Worm (Caenorhabditis elegans) whole organism, late embryonic: ENCODE measurements around the gene K09C4.2.

Experiments
- C38D4.7 ChIP-seq: fragments of 200-800 bp; sonication (Bioruptor generic); optimal IDR thresholded peaks from 2 replicates; lab custom pipeline; 2018; ENCODE audit warnings: mild to moderate bottlenecking, missing genetic modification characterization, moderate library complexity, missing compliant biosample characterization
- K02D7.2 ChIP-seq: sonication (generic microtip); optimal IDR thresholded peaks from 2 replicates; lab custom pipeline; 2017; ENCODE audit warnings: mild to moderate bottlenecking, missing genetic modification characterization, missing compliant biosample characterization
- K09A11.1 ChIP-seq: sonication (generic microtip); optimal IDR thresholded peaks from 2 replicates; lab custom pipeline; 2017; ENCODE audit warnings: antibody characterized with exemption, mild to moderate bottlenecking, missing genetic modification characterization, missing compliant biosample characterization; ENCODE audit not compliant: insufficient read depth
- T23F11.4 ChIP-seq: fragments of 200-800 bp; sonication (Bioruptor generic); optimal IDR thresholded peaks from 2 replicates; lab custom pipeline; 2018; ENCODE audit warnings: mild to moderate bottlenecking, missing genetic modification characterization, missing compliant biosample characterization
- Y22D7AL.16 ChIP-seq: sonication (generic microtip); optimal IDR thresholded peaks from 2 replicates; lab custom pipeline; 2016; ENCODE audit warnings: missing genetic modification characterization, missing compliant biosample characterization
- ahr-1 ChIP-seq: sonication (generic microtip); optimal IDR thresholded peaks from 2 replicates; lab custom pipeline; 2016; ENCODE audit warnings: missing genetic modification characterization, missing compliant biosample characterization
- ceh-2 ChIP-seq: sonication (generic microtip); optimal IDR thresholded peaks from 2 replicates; lab custom pipeline; 2016; ENCODE audit warnings: missing genotype, missing genetic modification characterization, missing compliant biosample characterization
- ceh-24 ChIP-seq: sonication (generic microtip); optimal IDR thresholded peaks from 2 replicates; lab custom pipeline; 2016; ENCODE audit warnings: mild to moderate bottlenecking, missing genetic modification characterization, missing compliant biosample characterization
- ceh-45 ChIP-seq: fragments of 200-800 bp; sonication (Bioruptor generic); IDR thresholded peaks from 2 replicates; pipeline ENCODE4 v1.3.6; 2022; ENCODE audit warnings: missing genetic modification reagents, missing genetic modification characterization, missing compliant biosample characterization
- ceh-48 ChIP-seq: sonication (generic microtip); optimal IDR thresholded peaks from 2 replicates; lab custom pipeline; 2016; ENCODE audit warnings: missing genetic modification characterization, inconsistent platforms, missing compliant biosample characterization
- ceh-9 ChIP-seq: sonication (generic microtip); optimal IDR thresholded peaks from 2 replicates; lab custom pipeline; 2016; ENCODE audit warnings: mild to moderate bottlenecking, missing genetic modification characterization, inconsistent platforms, missing compliant biosample characterization
- che-1 ChIP-seq: sonication (generic microtip); optimal IDR thresholded peaks from 2 replicates; lab custom pipeline; 2016; ENCODE audit warnings: mild to moderate bottlenecking, missing genetic modification characterization, missing compliant biosample characterization
- dmd-4 ChIP-seq: sonication (generic microtip); optimal IDR thresholded peaks from 2 replicates; lab custom pipeline; 2016; ENCODE audit warnings: borderline replicate concordance, missing genetic modification characterization, missing compliant biosample characterization
- dve-1 ChIP-seq: sonication (generic microtip); optimal IDR thresholded peaks from 2 replicates; lab custom pipeline; 2017; ENCODE audit warnings: antibody characterized with exemption, mild to moderate bottlenecking, missing genetic modification characterization, missing compliant biosample characterization
- elt-2 ChIP-seq: sonication (generic microtip); optimal IDR thresholded peaks from 2 replicates; lab custom pipeline; 2016; ENCODE audit warnings: missing genetic modification reagents, missing genetic modification characterization, missing compliant biosample characterization
- fkh-10 ChIP-seq: fragments of 150-350 bp; optimal IDR thresholded peaks from 2 replicates; lab custom pipeline; 2014; ENCODE audit warnings: missing biosample characterization, missing genetic modification reagents, missing genetic modification characterization
- hlh-30 ChIP-seq: sonication (generic microtip); optimal IDR thresholded peaks from 2 replicates; lab custom pipeline; 2017; ENCODE audit warnings: antibody characterized with exemption, missing genetic modification characterization, missing compliant biosample characterization; ENCODE audit not compliant: insufficient read depth
- hlh-8 ChIP-seq: sonication (generic microtip); optimal IDR thresholded peaks from 2 replicates; lab custom pipeline; 2016; ENCODE audit warnings: missing genotype, missing genetic modification characterization, missing compliant biosample characterization
- lin-11 ChIP-seq: fragments of 200-800 bp; sonication (Bioruptor generic); optimal IDR thresholded peaks from 2 replicates; lab custom pipeline; 2018; ENCODE audit warnings: mild to moderate bottlenecking, missing genetic modification characterization, missing compliant biosample characterization
- madf-2 ChIP-seq: sonication (generic microtip); optimal IDR thresholded peaks from 2 replicates; lab custom pipeline; 2017; ENCODE audit warnings: missing genetic modification characterization, missing compliant biosample characterization
- mec-3 ChIP-seq: sonication (generic microtip); optimal IDR thresholded peaks from 2 replicates; lab custom pipeline; 2016; ENCODE audit warnings: borderline replicate concordance, missing genetic modification characterization, missing compliant biosample characterization
- nfya-1 ChIP-seq: sonication (generic microtip); optimal IDR thresholded peaks from 2 replicates; lab custom pipeline; 2017; ENCODE audit warnings: missing genetic modification characterization, mild to moderate bottlenecking, missing compliant biosample characterization, antibody characterized with exemption, moderate library complexity
- nhr-232 ChIP-seq: sonication (generic microtip); optimal IDR thresholded peaks from 2 replicates; lab custom pipeline; 2016; ENCODE audit warnings: missing genetic modification characterization, missing compliant biosample characterization
- npax-4 ChIP-seq: sonication (generic microtip); optimal IDR thresholded peaks from 2 replicates; lab custom pipeline; 2016; ENCODE audit warnings: missing genetic modification characterization, missing compliant biosample characterization
- odd-2 ChIP-seq: sonication (generic microtip); optimal IDR thresholded peaks from 2 replicates; lab custom pipeline; 2017; ENCODE audit warnings: antibody characterized with exemption, mild to moderate bottlenecking, missing genetic modification characterization, missing compliant biosample characterization
- pag-3 ChIP-seq: sonication (generic microtip); optimal IDR thresholded peaks from 2 replicates; lab custom pipeline; 2016; ENCODE audit warnings: missing compliant biosample characterization, missing genetic modification characterization, borderline replicate concordance
- pat-9 ChIP-seq: fragments of 200-800 bp; sonication (Bioruptor generic); optimal IDR thresholded peaks from 2 replicates; lab custom pipeline; 2018; ENCODE audit warnings: mild to moderate bottlenecking, missing genetic modification characterization, moderate library complexity, missing compliant biosample characterization
- pha-2 ChIP-seq: sonication (generic microtip); optimal IDR thresholded peaks from 2 replicates; lab custom pipeline; 2017; ENCODE audit warnings: mild to moderate bottlenecking, missing genetic modification characterization, missing compliant biosample characterization
- pha-4 ChIP-seq: fragments of 150-350 bp; optimal IDR thresholded peaks from 2 replicates; lab custom pipeline; 2018; ENCODE audit warnings: missing biosample characterization, missing genetic modification reagents, missing genetic modification characterization
- pqm-1 ChIP-seq: sonication (generic microtip); optimal IDR thresholded peaks from 2 replicates; lab custom pipeline; 2016; ENCODE audit warnings: missing genetic modification characterization, missing compliant biosample characterization
- sox-2 ChIP-seq: fragments of 200-800 bp; sonication (Bioruptor generic); IDR thresholded peaks from 2 replicates; pipeline ENCODE4 v1.3.6; 2022; ENCODE audit warnings: missing genetic modification reagents, missing genetic modification characterization, missing compliant biosample characterization
- sox-4 ChIP-seq: sonication (generic microtip); optimal IDR thresholded peaks from 2 replicates; lab custom pipeline; 2017; ENCODE audit warnings: mild to moderate bottlenecking, missing genetic modification characterization, inconsistent platforms, missing compliant biosample characterization
- syd-9 ChIP-seq: sonication (generic microtip); optimal IDR thresholded peaks from 2 replicates; lab custom pipeline; 2016; ENCODE audit warnings: mild to moderate bottlenecking, missing genetic modification characterization, moderate library complexity, missing compliant biosample characterization
- tbx-2 ChIP-seq: sonication (generic microtip); optimal IDR thresholded peaks from 2 replicates; lab custom pipeline; 2016; ENCODE audit warnings: missing genetic modification characterization, missing compliant biosample characterization
- ttx-3 ChIP-seq: sonication (generic microtip); optimal IDR thresholded peaks from 2 replicates; lab custom pipeline; 2016; ENCODE audit warnings: missing genetic modification reagents, missing genetic modification characterization, missing compliant biosample characterization
- unc-3 ChIP-seq, 2 experiments: fragments of 200-800 bp in 1 of 2; sonication (Bioruptor generic) in 1 of 2; sonication (generic microtip) in 1 of 2; conservative IDR thresholded peaks in 1 of 2; optimal IDR thresholded peaks in 1 of 2; 2 replicates each; pipeline versions ENCODE4 v1.3.6 to Lab custom; 2016 to 2022; ENCODE audit warnings: missing compliant biosample characterization in 2 of 2, missing genetic modification characterization in 2 of 2, missing genetic modification reagents in 1 of 2
- unc-42 ChIP-seq: sonication (generic microtip); optimal IDR thresholded peaks from 2 replicates; lab custom pipeline; 2016; ENCODE audit warnings: missing genotype, missing genetic modification characterization, missing compliant biosample characterization
- unc-55 ChIP-seq: sonication (generic microtip); optimal IDR thresholded peaks from 2 replicates; lab custom pipeline; 2017; ENCODE audit warnings: missing biosample characterization, missing genetic modification reagents, missing genetic modification characterization
- unc-86 ChIP-seq: sonication (generic microtip); optimal IDR thresholded peaks from 2 replicates; lab custom pipeline; 2016; ENCODE audit warnings: missing genetic modification characterization, missing compliant biosample characterization

K09C4.2 gene

DNA sequence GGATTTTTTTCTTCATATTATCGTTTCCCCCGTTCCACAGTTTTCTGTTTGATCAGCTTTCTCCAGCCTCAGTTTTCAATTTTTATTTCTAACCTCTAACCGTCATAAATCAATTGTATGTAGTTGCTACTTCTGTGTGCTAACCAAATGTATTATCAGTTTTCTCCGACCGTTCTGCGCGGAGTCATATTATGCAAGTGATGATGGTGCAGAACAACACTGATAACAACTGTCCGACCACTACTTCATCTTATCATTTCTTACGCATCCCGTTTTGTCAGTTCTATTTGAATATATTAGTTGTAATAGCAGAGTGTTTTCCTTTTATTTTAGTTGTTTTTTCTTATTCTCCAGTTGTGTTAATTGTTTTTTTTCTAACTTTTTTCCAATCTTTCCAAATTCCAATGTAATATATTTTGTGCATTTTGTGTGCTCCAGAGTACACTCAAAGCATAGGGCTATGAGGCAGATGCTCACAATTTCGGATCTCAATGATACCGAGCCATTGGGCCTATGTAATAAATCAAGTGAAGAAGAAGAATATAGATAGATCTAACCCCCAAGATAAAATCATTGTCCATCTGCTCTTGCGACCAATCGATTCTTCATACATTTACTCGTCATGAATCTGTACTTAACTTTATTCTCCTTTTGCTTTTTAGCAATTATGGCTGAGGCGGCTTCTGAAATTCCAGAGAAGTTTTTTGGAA, 39.3 kb upstream of the K09C4.2 start, which contains the start of gene lbp-3:
Gene lbp-3 (plus strand): TSS at position 589 of the 710 bp plus-strand sequence.
- TF ChIP-seq unc-55 (GFP tag; lab: Kevin White, UChicago) (peak; percentile 53), hlh-8 (no peak), fkh-10 (GFP tag; lab: Kevin White, UChicago) (no peak), ceh-45 (no peak), pqm-1 (peak; percentile 39), unc-3 (GFP tag; conservative IDR thresholded peaks at IDR 0.05; lab: Robert Waterston, UW) (no peak), unc-3 (tag; optimal IDR thresholded peaks at IDR 0.05; lab: Kevin White, UChicago) (no peak), madf-2 (tag; lab: Kevin White, UChicago) (no peak), K02D7.2 (no peak), nfya-1 (tag; lab: Kevin White, UChicago) (no peak), syd-9 (tag; lab: Kevin White, UChicago) (no peak), tbx-2 (tag; lab: Kevin White, UChicago) (no peak), sox-2 (GFP tag; lab: Robert Waterston, UW) (no peak), elt-2 (tag; lab: Kevin White, UChicago) (peak; percentile 97), dmd-4 (tag; lab: Kevin White, UChicago) (no peak), dve-1 (tag; lab: Kevin White, UChicago) (no peak), C38D4.7 (no peak), sox-4 (tag; lab: Kevin White, UChicago) (no peak)

DNA sequence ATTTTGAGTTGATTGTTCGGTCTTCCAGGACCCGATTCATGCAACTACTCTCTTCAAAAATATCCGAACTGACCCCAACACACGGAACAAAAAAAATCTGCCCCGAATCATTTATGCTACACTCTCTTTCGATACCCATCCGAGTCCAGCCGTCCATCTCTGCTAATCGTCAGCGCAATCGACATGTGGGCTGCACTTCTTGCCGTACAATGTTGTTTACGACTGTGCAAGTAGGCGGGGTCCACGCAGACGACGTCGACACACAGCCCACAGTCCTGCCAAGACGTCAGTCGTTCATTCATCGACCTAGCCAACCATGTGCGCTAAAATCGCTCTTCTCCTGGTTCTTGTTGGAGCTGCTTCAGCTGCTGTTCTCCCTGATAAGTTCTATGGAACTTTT, 37.4 kb upstream of the K09C4.2 start, which contains the start of gene lbp-1:
Gene lbp-1 (plus strand): TSS at position 301 of the 400 bp plus-strand sequence.
- TF ChIP-seq unc-86 (tag; lab: Kevin White, UChicago) (no peak), che-1 (tag; lab: Kevin White, UChicago) (no peak), pag-3 (no peak), odd-2 (tag; lab: Kevin White, UChicago) (no peak), ahr-1 (no peak), pha-2 (no peak), hlh-30 (tag; lab: Kevin White, UChicago) (no peak), pha-4 (no peak), nhr-232 (tag; lab: Kevin White, UChicago) (no peak), ceh-2 (tag; lab: Kevin White, UChicago) (no peak), sox-4 (tag; lab: Kevin White, UChicago) (no peak), elt-2 (tag; lab: Kevin White, UChicago) (no peak), madf-2 (tag; lab: Kevin White, UChicago) (no peak), mec-3 (no peak), unc-55 (GFP tag; lab: Kevin White, UChicago) (no peak), ceh-24 (tag; lab: Kevin White, UChicago) (no peak)
- TF ChIP-seq, all 69 proteins: peak for 0

DNA sequence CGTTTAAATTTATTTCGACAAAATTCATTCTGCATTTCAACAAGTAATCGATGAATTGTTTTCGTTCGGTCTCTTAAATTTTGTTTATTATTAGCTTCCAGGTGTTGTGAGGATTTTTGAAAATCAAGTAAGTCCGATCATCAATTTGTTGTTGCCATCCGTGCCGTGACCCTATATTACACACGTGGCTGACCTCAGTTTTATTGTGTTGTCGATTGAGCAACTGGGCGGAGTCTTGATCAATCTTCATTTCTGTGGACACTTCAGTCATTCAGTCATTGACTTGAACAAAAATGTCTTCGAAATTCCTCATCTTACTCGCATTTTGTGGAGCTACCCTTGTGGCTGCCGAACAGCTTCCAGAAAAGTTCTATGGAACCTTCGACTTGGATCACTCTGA, 35.8 kb upstream of the K09C4.2 start, which contains the start of gene lbp-2:
Gene lbp-2 (plus strand): TSS at position 102 of the 400 bp plus-strand sequence.
- no peak for TF ChIP-seq fkh-10 (GFP tag; lab: Kevin White, UChicago)
- no peak for TF ChIP-seq T23F11.4 (GFP tag; lab: Kevin White, UChicago)
- TF ChIP-seq hlh-30 (tag; lab: Kevin White, UChicago): no peak
- TF ChIP-seq unc-42: no peak
- no peak for TF ChIP-seq K02D7.2
- TF ChIP-seq ahr-1: no peak
- TF ChIP-seq C38D4.7: no peak
- no peak for TF ChIP-seq sox-2 (GFP tag; lab: Robert Waterston, UW)
- no peak for TF ChIP-seq npax-4 (tag; lab: Kevin White, UChicago)
- no peak for TF ChIP-seq ceh-9 (tag; lab: Kevin White, UChicago)
- TF ChIP-seq lin-11 (tag; lab: Kevin White, UChicago): no peak
- no peak for TF ChIP-seq ttx-3 (tag; lab: Kevin White, UChicago)
- TF ChIP-seq pqm-1: no peak
- TF ChIP-seq ceh-48 (tag; lab: Kevin White, UChicago): no peak
- TF ChIP-seq pat-9: no peak
- no peak for TF ChIP-seq Y22D7AL.16
- no peak for TF ChIP-seq K09A11.1 (tag; lab: Kevin White, UChicago)
